Worm (Caenorhabditis elegans) whole organism, L4 larva: ENCODE measurements around the gene K02C4.5.

Source experiments
- Y105C5A.15 ChIP-seq: fragments of 200-800 bp; sonication (Bioruptor generic); IDR thresholded peaks from 2 replicates; pipeline ENCODE4 v1.3.6; 2022; ENCODE audit warnings: missing genetic modification characterization, missing compliant biosample characterization
- ceh-62 ChIP-seq: sonication (generic microtip); optimal IDR thresholded peaks from 2 replicates; lab custom pipeline; 2017; ENCODE audit warnings: missing biosample characterization, missing genetic modification characterization
- daf-12 ChIP-seq: fragments of 150-350 bp; optimal IDR thresholded peaks from 2 replicates; lab custom pipeline; 2014; ENCODE audit warnings: missing biosample characterization, missing genetic modification reagents, missing genetic modification characterization
- daf-8 ChIP-seq: fragments of 200-800 bp; sonication (Bioruptor generic); IDR thresholded peaks from 2 replicates; pipeline ENCODE4 v1.3.6; 2022; ENCODE audit warnings: missing genetic modification characterization, missing compliant biosample characterization
- gei-8 ChIP-seq: fragments of 200-800 bp; sonication (Bioruptor generic); optimal IDR thresholded peaks from 2 replicates; lab custom pipeline; 2018; ENCODE audit warnings: mild to moderate bottlenecking, missing genetic modification characterization, missing compliant biosample characterization
- mep-1 ChIP-seq: fragments of 150-350 bp; sonication (generic microtip); optimal IDR thresholded peaks from 3 replicates; lab custom pipeline; 2014; ENCODE audit warnings: missing biosample characterization, missing genetic modification characterization
- saeg-2 ChIP-seq: fragments of 200-800 bp; sonication (Bioruptor generic); IDR thresholded peaks from 2 replicates; pipeline ENCODE4 v1.3.6; 2022; ENCODE audit warnings: missing genetic modification reagents, missing genetic modification characterization, missing compliant biosample characterization
- unc-39 ChIP-seq: sonication (generic microtip); optimal IDR thresholded peaks from 2 replicates; lab custom pipeline; 2017; ENCODE audit warnings: missing biosample characterization, missing genetic modification characterization

DNA sequence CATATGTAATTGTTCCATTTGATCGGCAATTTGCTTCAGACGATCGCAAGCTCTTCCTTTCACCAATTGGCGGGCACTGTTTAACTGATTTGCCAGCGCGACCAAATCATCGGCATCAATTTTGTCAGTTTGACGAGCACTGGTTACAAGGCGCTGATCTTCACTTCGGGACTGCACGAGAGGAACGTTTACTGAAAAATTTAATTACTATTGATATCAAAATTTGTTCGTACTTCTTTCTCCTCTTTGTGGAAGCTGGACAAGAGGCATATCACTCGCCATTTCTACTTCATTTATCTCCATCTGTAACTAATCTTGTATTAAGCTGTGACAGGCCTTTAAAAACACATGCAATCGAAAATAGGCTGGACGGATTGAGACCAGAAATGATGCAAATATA, 40.4 kb upstream of the K02C4.5 start, which contains the start of gene C08B11.9:
- no peak for TF ChIP-seq unc-39 (tag; lab: Kevin White, UChicago)
- TF ChIP-seq Y105C5A.15 (GFP tag; lab: Robert Waterston, UW) = no peak
- no peak for TF ChIP-seq gei-8 (GFP tag; lab: Kevin White, UChicago)
- TF ChIP-seq saeg-2 = no peak
- TF ChIP-seq daf-8 (GFP tag; lab: Robert Waterston, UW) = no peak
- no peak for TF ChIP-seq daf-12
- no peak for TF ChIP-seq ceh-62 (tag; lab: Kevin White, UChicago)
- no peak for TF ChIP-seq mep-1 (tag; lab: Kevin White, UChicago)
